Worm (Caenorhabditis elegans): ENCODE data around the gene R07A4.2.

- TF ChIP-seq nhr-28 (tag; optimal IDR thresholded peaks at IDR 0.05) = no peak
- no peak for TF ChIP-seq lin-29 (GFP tag; IDR thresholded peaks at IDR 0.05)
Observed at ce11 chrX:10731837-10732236, 14.5 kb downstream of the R07A4.2 start.
